Worm (Caenorhabditis elegans) whole organism, young adult: ENCODE measurements around the gene nep-21.
"Not testable (repeated sequence)": the region's sequence is repeated elsewhere in the genome, so short reads cannot be mapped to it uniquely, and the experiment has no call there.

Experiments
- B0019.2 ChIP-seq: fragments of 200-800 bp; sonication (Bioruptor generic); conservative IDR thresholded peaks from 2 replicates; pipeline ENCODE4 v1.3.6; 2022; ENCODE audit warnings: missing genetic modification reagents, missing genetic modification characterization, missing compliant biosample characterization
- B0261.1 ChIP-seq: sonication (generic microtip); optimal IDR thresholded peaks from 2 replicates; lab custom pipeline; 2016; ENCODE audit warnings: mild to moderate bottlenecking, missing genetic modification characterization, moderate library complexity, missing compliant biosample characterization
- C06A6.2 ChIP-seq: fragments of 200-800 bp; sonication (Bioruptor generic); conservative IDR thresholded peaks from 2 replicates; pipeline ENCODE4 v1.3.6; 2022; ENCODE audit warnings: missing genetic modification characterization, missing compliant biosample characterization
- F10E7.11 ChIP-seq: sonication (generic microtip); optimal IDR thresholded peaks from 2 replicates; lab custom pipeline; 2017; ENCODE audit warnings: mild to moderate bottlenecking, missing genetic modification characterization, moderate library complexity, missing compliant biosample characterization
- F22D6.2 ChIP-seq: sonication (generic microtip); optimal IDR thresholded peaks from 2 replicates; lab custom pipeline; 2016; ENCODE audit warnings: mild to moderate bottlenecking, missing genetic modification characterization, missing compliant biosample characterization
- F37B4.10 ChIP-seq: fragments of 200-800 bp; sonication (Bioruptor generic); IDR thresholded peaks from 2 replicates; pipeline ENCODE4 v1.3.6; 2022; ENCODE audit warnings: missing genetic modification characterization, missing compliant biosample characterization
- F49E8.2 ChIP-seq: sonication (generic microtip); optimal IDR thresholded peaks from 3 replicates; lab custom pipeline; 2017; ENCODE audit warnings: missing genetic modification characterization, mild to moderate bottlenecking, missing compliant biosample characterization, antibody characterized with exemption, moderate library complexity; ENCODE audit not compliant: insufficient read depth
- F55B11.4 ChIP-seq: sonication (generic microtip); optimal IDR thresholded peaks from 2 replicates; lab custom pipeline; 2016; ENCODE audit warnings: missing compliant biosample characterization, missing genetic modification characterization, borderline replicate concordance; ENCODE audit not compliant: insufficient read depth
- K12H6.12 ChIP-seq: fragments of 200-800 bp; sonication (Bioruptor generic); optimal IDR thresholded peaks from 2 replicates; lab custom pipeline; 2018; ENCODE audit warnings: mild to moderate bottlenecking, missing genetic modification characterization, missing compliant biosample characterization
- Y67H2A.10 ChIP-seq: fragments of 200-800 bp; sonication (Bioruptor generic); conservative IDR thresholded peaks from 2 replicates; pipeline ENCODE4 v1.3.6; 2022; ENCODE audit warnings: missing genetic modification reagents, missing genetic modification characterization, missing compliant biosample characterization
- Y79H2A.3 ChIP-seq: fragments of 200-800 bp; sonication (Bioruptor generic); conservative IDR thresholded peaks from 2 replicates; pipeline ENCODE4 v1.3.6; 2022; ENCODE audit warnings: missing genetic modification reagents, missing genetic modification characterization, missing compliant biosample characterization
- Y95B8A.8 ChIP-seq: fragments of 200-800 bp; sonication (Bioruptor generic); IDR thresholded peaks from 2 replicates; pipeline ENCODE4 v1.3.6; 2022; ENCODE audit warnings: missing genetic modification reagents, missing genetic modification characterization, missing compliant biosample characterization
- aptf-2 ChIP-seq: fragments of 200-800 bp; sonication (Bioruptor generic); conservative IDR thresholded peaks from 2 replicates; pipeline ENCODE4 v1.3.6; 2022; ENCODE audit warnings: missing genetic modification reagents, missing genetic modification characterization, missing compliant biosample characterization
- athp-1 ChIP-seq: sonication (generic microtip); optimal IDR thresholded peaks from 2 replicates; lab custom pipeline; 2017; ENCODE audit warnings: mild to moderate bottlenecking, missing genetic modification characterization, missing compliant biosample characterization
- bed-1 ChIP-seq: fragments of 200-800 bp; sonication (Bioruptor generic); IDR thresholded peaks from 2 replicates; pipeline ENCODE4 v1.3.6; 2022; ENCODE audit warnings: missing genetic modification reagents, missing genetic modification characterization, missing compliant biosample characterization
- cebp-1 ChIP-seq, 2 experiments: fragments of 200-800 bp in 1 of 2; sonication (Bioruptor generic) in 1 of 2; sonication (generic microtip) in 1 of 2; IDR thresholded peaks in 1 of 2; optimal IDR thresholded peaks in 1 of 2; 2 replicates each; pipeline versions ENCODE4 v1.3.6 to Lab custom; 2017 to 2022; ENCODE audit warnings: missing compliant biosample characterization in 2 of 2, missing genetic modification characterization in 2 of 2, mild to moderate bottlenecking in 1 of 2, missing genetic modification reagents in 1 of 2, moderate library complexity in 1 of 2
- cebp-2 ChIP-seq: fragments of 200-800 bp; sonication (Bioruptor generic); IDR thresholded peaks from 2 replicates; pipeline ENCODE4 v1.3.6; 2022; ENCODE audit warnings: missing genetic modification characterization, missing compliant biosample characterization
- ceh-100 ChIP-seq: fragments of 200-800 bp; sonication (Bioruptor generic); IDR thresholded peaks from 2 replicates; pipeline ENCODE4 v1.3.6; 2022; ENCODE audit warnings: missing genetic modification reagents, missing genetic modification characterization, missing compliant biosample characterization
- ceh-79 ChIP-seq: sonication (generic microtip); optimal IDR thresholded peaks from 2 replicates; lab custom pipeline; 2017; ENCODE audit warnings: mild to moderate bottlenecking, missing genetic modification characterization, missing compliant biosample characterization
- egl-44 ChIP-seq: fragments of 200-800 bp; sonication (Bioruptor generic); IDR thresholded peaks from 2 replicates; pipeline ENCODE4 v1.3.6; 2022; ENCODE audit warnings: missing genetic modification reagents, missing genetic modification characterization, missing compliant biosample characterization
- fkh-3 ChIP-seq: sonication (generic microtip); optimal IDR thresholded peaks from 2 replicates; lab custom pipeline; 2016; ENCODE audit warnings: mild to moderate bottlenecking, missing genetic modification characterization, missing compliant biosample characterization
- hlh-12 ChIP-seq: sonication (generic microtip); optimal IDR thresholded peaks from 2 replicates; lab custom pipeline; 2016; ENCODE audit warnings: missing genetic modification characterization, missing compliant biosample characterization
- hlh-26 ChIP-seq: fragments of 200-800 bp; sonication (Bioruptor generic); conservative IDR thresholded peaks from 2 replicates; pipeline ENCODE4 v1.3.6; 2022; ENCODE audit warnings: missing genetic modification reagents, missing genetic modification characterization, missing compliant biosample characterization
- hmg-1.2 ChIP-seq: fragments of 200-800 bp; sonication (Bioruptor generic); IDR thresholded peaks from 2 replicates; pipeline ENCODE4 v1.3.6; 2022; ENCODE audit warnings: missing genetic modification reagents, missing genetic modification characterization, missing compliant biosample characterization
- hrde-1 ChIP-seq: sonication (generic microtip); optimal IDR thresholded peaks from 2 replicates; lab custom pipeline; 2016; ENCODE audit warnings: missing genetic modification characterization, mild to moderate bottlenecking, missing compliant biosample characterization, moderate library complexity, missing genotype, missing genetic modification reagents, borderline replicate concordance
- hsf-1 ChIP-seq: fragments of 200-800 bp; sonication (Bioruptor generic); IDR thresholded peaks from 2 replicates; pipeline ENCODE4 v1.3.6; 2022; ENCODE audit warnings: missing genetic modification reagents, missing genetic modification characterization, missing compliant biosample characterization
- lag-1 ChIP-seq: fragments of 200-800 bp; sonication (Bioruptor generic); IDR thresholded peaks from 2 replicates; pipeline ENCODE4 v1.3.6; 2022; ENCODE audit warnings: missing genetic modification reagents, missing genetic modification characterization, missing compliant biosample characterization
- lin-26 ChIP-seq: fragments of 200-800 bp; sonication (Bioruptor generic); IDR thresholded peaks from 2 replicates; pipeline ENCODE4 v1.3.6; 2022; ENCODE audit warnings: missing genetic modification reagents, missing genetic modification characterization, missing compliant biosample characterization
- lin-40 ChIP-seq: sonication (generic microtip); optimal IDR thresholded peaks from 2 replicates; lab custom pipeline; 2016; ENCODE audit warnings: missing genetic modification characterization, mild to moderate bottlenecking, missing compliant biosample characterization, missing genotype, missing genetic modification reagents
- lsl-1 ChIP-seq: fragments of 200-800 bp; sonication (Bioruptor generic); optimal IDR thresholded peaks from 2 replicates; lab custom pipeline; 2018; ENCODE audit warnings: mild to moderate bottlenecking, missing genetic modification characterization, moderate library complexity, missing compliant biosample characterization
- madf-3 ChIP-seq: fragments of 200-800 bp; sonication (Bioruptor generic); IDR thresholded peaks from 2 replicates; pipeline ENCODE4 v1.3.6; 2022; ENCODE audit warnings: missing genetic modification reagents, missing genetic modification characterization, missing compliant biosample characterization
- mcd-1 ChIP-seq: fragments of 200-800 bp; sonication (Bioruptor generic); IDR thresholded peaks from 2 replicates; pipeline ENCODE4 v1.3.6; 2022; ENCODE audit warnings: missing genetic modification reagents, missing genetic modification characterization, missing compliant biosample characterization
- mxl-1 ChIP-seq: sonication (generic microtip); optimal IDR thresholded peaks from 2 replicates; lab custom pipeline; 2016; ENCODE audit warnings: missing genetic modification characterization, missing compliant biosample characterization
- nfya-2 ChIP-seq: fragments of 200-800 bp; sonication (Bioruptor generic); IDR thresholded peaks from 2 replicates; pipeline ENCODE4 v1.3.6; 2022; ENCODE audit warnings: missing genetic modification reagents, missing genetic modification characterization, missing compliant biosample characterization
- nhr-120 ChIP-seq: fragments of 200-800 bp; sonication (Bioruptor generic); IDR thresholded peaks from 2 replicates; pipeline ENCODE4 v1.3.6; 2022; ENCODE audit warnings: missing genetic modification characterization, missing compliant biosample characterization
- nhr-80 ChIP-seq: sonication (generic microtip); optimal IDR thresholded peaks from 2 replicates; lab custom pipeline; 2016; ENCODE audit warnings: missing genetic modification characterization, missing compliant biosample characterization
- repo-1 ChIP-seq: sonication (generic microtip); optimal IDR thresholded peaks from 2 replicates; lab custom pipeline; 2017; ENCODE audit warnings: mild to moderate bottlenecking, missing genetic modification characterization, missing compliant biosample characterization
- snpc-3.4 ChIP-seq: sonication (generic microtip); optimal IDR thresholded peaks from 2 replicates; lab custom pipeline; 2017; ENCODE audit warnings: missing genetic modification characterization, mild to moderate bottlenecking, missing compliant biosample characterization, antibody characterized with exemption, moderate library complexity, missing genotype, missing genetic modification reagents
- tbp1 ChIP-seq: fragments of 200-800 bp; sonication (Bioruptor generic); optimal IDR thresholded peaks from 2 replicates; lab custom pipeline; 2018; ENCODE audit warnings: mild to moderate bottlenecking, missing genetic modification characterization, missing compliant biosample characterization
- ztf-22 ChIP-seq: fragments of 200-800 bp; sonication (Bioruptor generic); optimal IDR thresholded peaks from 2 replicates; lab custom pipeline; 2018; ENCODE audit warnings: mild to moderate bottlenecking, missing genetic modification characterization, moderate library complexity, missing compliant biosample characterization
- ztf-26 ChIP-seq: sonication (generic microtip); optimal IDR thresholded peaks from 2 replicates; lab custom pipeline; 2017; ENCODE audit warnings: missing genetic modification characterization, missing compliant biosample characterization
- ztf-28 ChIP-seq: fragments of 200-800 bp; sonication (Bioruptor generic); IDR thresholded peaks from 2 replicates; pipeline ENCODE4 v1.3.6; 2022; ENCODE audit warnings: missing genetic modification reagents, missing genetic modification characterization, missing compliant biosample characterization
- ztf-6 ChIP-seq: fragments of 200-800 bp; sonication (Bioruptor generic); IDR thresholded peaks from 2 replicates; pipeline ENCODE4 v1.3.6; 2022; ENCODE audit warnings: missing genetic modification reagents, missing genetic modification characterization, missing compliant biosample characterization

nep-21 gene

ce11 chrV:14226373-14226772 is at the start of gene nep-21:
Gene nep-21 (minus strand): TSS chrV:14226473.
- no peak for TF ChIP-seq Y79H2A.3 (GFP tag; lab: Robert Waterston, UW)
- no peak for TF ChIP-seq ztf-6 (GFP tag; lab: Robert Waterston, UW)
- TF ChIP-seq ztf-26 (tag; lab: Kevin White, UChicago), result no peak
- TF ChIP-seq C06A6.2 (GFP tag; lab: Robert Waterston, UW), result no peak
- TF ChIP-seq nhr-80 (tag; lab: Kevin White, UChicago), result no peak
- no peak for TF ChIP-seq F37B4.10
- TF ChIP-seq repo-1 (tag; lab: Kevin White, UChicago), result no peak
- TF ChIP-seq lag-1, result no peak
- no peak for TF ChIP-seq nfya-2 (GFP tag; lab: Robert Waterston, UW)
- TF ChIP-seq B0261.1 (tag; lab: Kevin White, UChicago), result no peak
- TF ChIP-seq lin-40 (tag; lab: Kevin White, UChicago), result no peak
- TF ChIP-seq tbp1, result no peak
- no peak for TF ChIP-seq F22D6.2 (tag; lab: Kevin White, UChicago)
- TF ChIP-seq Y67H2A.10 (GFP tag; lab: Robert Waterston, UW), result no peak
- TF ChIP-seq snpc-3.4 (tag; lab: Kevin White, UChicago), result no peak
- TF ChIP-seq F10E7.11 (tag; lab: Kevin White, UChicago), result no peak
- no peak for TF ChIP-seq ceh-79
- TF ChIP-seq ztf-28 (GFP tag; lab: Robert Waterston, UW), result no peak

ce11 chrV:14274268-14274667 is 48.0 kb upstream of the nep-21 start, which contains the start of gene F40G12.7:
Gene F40G12.7 (plus strand): TSS chrV:14274568.
- TF ChIP-seq cebp-2 (GFP tag; lab: Robert Waterston, UW); lin-26 (GFP tag; lab: Robert Waterston, UW); ceh-100: not testable (repeated sequence)

ce11 chrV:14273019-14273418 is 46.7 kb upstream of the nep-21 start, which contains the start of gene F40G12.6:
Gene F40G12.6 (minus strand): TSS chrV:14273119.
- no peak for TF ChIP-seq K12H6.12
- TF ChIP-seq ztf-22 (GFP tag; lab: Kevin White, UChicago), result no peak
- TF ChIP-seq ceh-79, result no peak
- TF ChIP-seq lsl-1, result no peak
- no peak for TF ChIP-seq lin-26 (GFP tag; lab: Robert Waterston, UW)
- no peak for TF ChIP-seq athp-1 (tag; lab: Kevin White, UChicago)
- no peak for TF ChIP-seq nhr-80 (tag; lab: Kevin White, UChicago)
- TF ChIP-seq fkh-3 (tag; lab: Kevin White, UChicago), result no peak
- no peak for TF ChIP-seq hlh-12 (tag; lab: Kevin White, UChicago)

ce11 chrV:14270729-14271128 is 44.5 kb upstream of the nep-21 start, which contains the start of gene F40G12.5:
Gene F40G12.5 (minus strand): TSS chrV:14270829.
- TF ChIP-seq hsf-1 (GFP tag; lab: Robert Waterston, UW) (no peak), hrde-1 (tag; lab: Kevin White, UChicago) (no peak), cebp-2 (GFP tag; lab: Robert Waterston, UW) (no peak), B0019.2 (GFP tag; lab: Robert Waterston, UW) (no peak), cebp-1 (GFP tag; IDR thresholded peaks at IDR 0.05; lab: Robert Waterston, UW) (no peak), cebp-1 (tag; optimal IDR thresholded peaks at IDR 0.05; lab: Kevin White, UChicago) (no peak), madf-3 (GFP tag; lab: Robert Waterston, UW) (no peak), F49E8.2 (tag; lab: Kevin White, UChicago) (no peak), mxl-1 (no peak), hlh-26 (GFP tag; lab: Robert Waterston, UW) (no peak), F55B11.4 (no peak), egl-44 (GFP tag; lab: Robert Waterston, UW) (no peak), Y95B8A.8 (GFP tag; lab: Robert Waterston, UW) (no peak), bed-1 (GFP tag; lab: Robert Waterston, UW) (no peak), nhr-120 (GFP tag; lab: Robert Waterston, UW) (no peak), mcd-1 (GFP tag; lab: Robert Waterston, UW) (no peak), aptf-2 (GFP tag; lab: Robert Waterston, UW) (no peak), hmg-1.2 (no peak), F22D6.2 (tag; lab: Kevin White, UChicago) (no peak)
